Worm (Caenorhabditis elegans) whole organism, young adult: ENCODE measurements around the gene scly-1.

Experiments
- ceh-40 ChIP-seq: fragments of 200-800 bp; sonication (Bioruptor generic); IDR thresholded peaks from 2 replicates; pipeline ENCODE4 v1.3.6; 2022; ENCODE audit warnings: missing genetic modification characterization, missing compliant biosample characterization
- mxl-1 ChIP-seq: sonication (generic microtip); optimal IDR thresholded peaks from 2 replicates; lab custom pipeline; 2016; ENCODE audit warnings: missing genetic modification characterization, missing compliant biosample characterization
- pha-4 ChIP-seq: fragments of 150-350 bp; sonication (generic microtip); optimal IDR thresholded peaks from 2 replicates; lab custom pipeline; 2014; ENCODE audit warnings: missing biosample characterization, missing genetic modification reagents, missing genetic modification characterization

DNA sequence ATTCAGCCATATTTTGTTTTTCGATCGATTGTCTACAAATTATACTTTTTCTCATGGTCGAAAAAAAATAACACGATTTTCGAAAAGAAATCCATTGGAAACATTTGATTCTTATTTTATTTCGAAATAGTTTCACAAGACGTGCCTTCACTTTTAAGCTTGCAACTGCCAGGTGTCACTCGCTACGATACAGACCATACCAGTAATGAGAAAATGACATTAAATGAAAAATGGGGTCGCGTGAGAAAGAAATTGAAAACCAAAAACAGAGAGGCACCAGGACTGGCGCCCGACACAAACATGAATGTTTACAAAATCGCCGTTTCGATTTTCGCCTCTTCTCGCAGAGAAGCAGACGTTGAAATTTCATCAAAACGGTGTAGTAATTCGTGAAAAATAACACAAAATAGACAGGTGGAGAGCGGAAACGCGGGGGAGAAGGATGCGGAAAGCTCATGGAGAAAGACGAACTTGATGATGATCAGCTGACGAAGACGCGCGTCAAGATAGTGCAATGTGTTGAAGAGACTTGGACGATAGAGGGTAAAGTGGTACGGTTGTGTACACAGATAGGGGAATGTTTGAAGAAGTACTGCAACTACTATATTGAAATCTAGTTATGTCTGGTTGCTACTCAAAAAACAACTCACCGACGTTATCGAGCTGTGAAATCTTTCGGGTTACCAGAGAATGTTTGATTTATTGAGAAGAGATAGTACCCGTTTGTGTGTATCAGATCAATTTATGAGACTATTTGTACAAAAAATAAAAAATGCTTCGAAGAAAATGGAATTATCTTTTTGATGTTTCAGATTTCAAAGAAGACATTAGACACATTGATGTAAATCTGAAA lies 44.6 kb downstream of the scly-1 start:
- TF ChIP-seq mxl-1 (no peak), pha-4 (tag; lab: Kevin White, UChicago) (no peak), ceh-40 (GFP tag; lab: Robert Waterston, UW) (no peak)
